Worm (Caenorhabditis elegans): ENCODE data around the gene C18E9.2.

C18E9.2 gene

DNA sequence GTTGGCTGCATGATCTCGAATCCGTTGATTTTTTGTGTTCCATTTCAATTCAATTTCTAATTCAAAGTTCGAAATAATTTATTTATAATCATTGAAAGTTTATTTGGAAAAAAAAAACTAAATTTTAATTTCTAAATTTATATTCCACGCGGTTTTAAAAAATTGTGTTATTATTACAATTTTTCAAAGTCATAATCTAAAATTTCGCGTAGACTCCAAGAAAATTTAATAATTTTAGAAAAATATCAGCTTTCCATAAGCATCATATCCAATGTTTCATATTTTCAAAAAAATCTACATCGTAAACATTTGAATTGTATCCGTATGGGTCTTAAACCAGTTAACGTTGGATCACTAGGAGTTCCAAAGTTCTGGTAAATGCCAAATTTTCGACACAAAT is 35.5 kb downstream of the C18E9.2 start, which contains the start of gene F44G4.5:
Gene F44G4.5 (minus strand): TSS at position 101 of the 400 bp plus-strand sequence.
- no peak for TF ChIP-seq tbx-37 (GFP tag; conservative IDR thresholded peaks at IDR 0.05)
- TF ChIP-seq aly-1 (tag; optimal IDR thresholded peaks at IDR 0.05) = no peak
- no peak for TF ChIP-seq scrt-1 (GFP tag; IDR thresholded peaks at IDR 0.05)
- TF ChIP-seq ets-7 (tag; optimal IDR thresholded peaks at IDR 0.05) = no peak
- no peak for TF ChIP-seq hnd-1 (tag; optimal IDR thresholded peaks at IDR 0.05)

DNA sequence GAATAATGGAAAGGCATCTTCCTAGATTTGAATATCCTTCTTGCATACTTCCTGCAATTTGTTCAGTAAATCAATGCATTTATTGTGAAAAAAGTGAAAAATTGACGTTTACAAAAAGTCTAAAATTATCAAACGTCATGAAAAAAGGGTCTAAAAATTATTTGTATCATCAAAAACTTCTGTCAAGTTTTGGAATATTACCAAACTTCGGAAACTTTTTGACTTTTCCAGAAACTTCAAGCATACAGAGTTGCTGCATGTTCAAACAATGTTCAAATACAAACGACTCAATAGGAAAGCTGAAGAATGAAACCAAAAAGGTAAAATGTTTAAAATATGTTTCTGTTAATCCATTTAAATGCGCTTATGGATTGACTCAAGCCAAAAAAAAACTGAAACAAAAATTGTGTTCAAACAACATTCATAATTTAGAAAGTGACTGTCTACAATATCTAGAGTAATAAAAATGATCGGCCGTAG is 37.0 kb downstream of the C18E9.2 start, which contains the start of gene F44G4.6:
Gene F44G4.6 (minus strand): TSS at position 51 of the 480 bp plus-strand sequence.
- TF ChIP-seq hmg-4 (GFP tag; optimal IDR thresholded peaks at IDR 0.05) = no peak
- TF ChIP-seq ets-7 (tag; optimal IDR thresholded peaks at IDR 0.05) = no peak

ce11 chrII:9005067-9005466 is 40.3 kb downstream of the C18E9.2 start, which contains the start of gene F44G4.7:
Gene F44G4.7, minus strand, starts transcription at chrII:9005167.
- no peak for TF ChIP-seq ceh-36 (tag; optimal IDR thresholded peaks at IDR 0.05)
- no peak for TF ChIP-seq tbx-37 (GFP tag; conservative IDR thresholded peaks at IDR 0.05)
- no peak for TF ChIP-seq ets-7 (tag; optimal IDR thresholded peaks at IDR 0.05)

- TF ChIP-seq sea-1 (GFP tag; conservative IDR thresholded peaks at IDR 0.05) = no peak
- TF ChIP-seq aly-1 (tag; optimal IDR thresholded peaks at IDR 0.05) = no peak
- TF ChIP-seq tbx-37 (GFP tag; conservative IDR thresholded peaks at IDR 0.05) = no peak
- TF ChIP-seq hmbx-1 (tag; optimal IDR thresholded peaks at IDR 0.05) = no peak
- no peak for TF ChIP-seq ceh-36 (tag; optimal IDR thresholded peaks at IDR 0.05)
- no peak for TF ChIP-seq hmg-4 (GFP tag; optimal IDR thresholded peaks at IDR 0.05)
- no peak for TF ChIP-seq flt-1 (GFP tag; IDR thresholded peaks at IDR 0.05)
- TF ChIP-seq pes-1 (GFP tag; IDR thresholded peaks at IDR 0.05) = no peak
- no peak for TF ChIP-seq scrt-1 (GFP tag; IDR thresholded peaks at IDR 0.05)
- no peak for TF ChIP-seq hnd-1 (tag; optimal IDR thresholded peaks at IDR 0.05)
- TF ChIP-seq F13C5.2 (tag; optimal IDR thresholded peaks at IDR 0.05) = no peak
These were observed 42.9 kb downstream of the C18E9.2 start for ce11 chrII:9007741-9008140.

DNA sequence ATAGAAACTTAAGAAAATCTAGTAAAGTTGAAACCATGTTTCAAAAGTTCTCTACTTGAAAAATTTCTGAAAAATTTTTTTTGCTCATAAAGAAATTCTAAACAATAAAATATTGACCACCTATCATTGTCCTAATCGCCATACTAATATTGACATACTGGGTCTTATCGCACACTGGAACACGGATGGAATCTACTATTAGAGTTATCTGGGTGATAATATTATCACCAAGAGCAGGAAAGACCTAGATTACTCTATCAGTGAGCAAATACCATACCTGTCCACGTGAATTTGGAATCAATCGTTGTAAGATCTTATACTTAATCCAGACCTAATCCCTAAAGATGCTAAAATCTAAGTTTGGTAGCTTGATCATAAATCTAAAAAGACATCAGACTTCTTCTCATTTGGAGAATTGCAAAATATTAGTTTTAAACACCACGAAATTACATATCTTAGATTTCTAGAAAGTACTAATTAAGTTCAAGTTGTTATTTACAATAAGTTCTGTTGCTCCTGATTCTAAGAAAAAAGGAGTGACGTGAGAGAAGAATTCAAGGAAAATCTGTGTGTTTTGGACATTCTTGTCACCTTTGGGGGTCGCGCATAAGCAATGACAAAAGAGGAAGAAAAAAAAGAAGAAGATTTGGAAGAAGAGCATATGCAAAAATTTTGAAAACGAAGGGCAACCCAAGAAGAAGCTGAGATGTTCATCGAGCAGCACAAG is 45.3 kb downstream of the C18E9.2 start:
- TF ChIP-seq B0310.2 (tag; optimal IDR thresholded peaks at IDR 0.05) = no peak
- no peak for TF ChIP-seq tbx-11 (GFP tag; IDR thresholded peaks at IDR 0.05)
- no peak for TF ChIP-seq ceh-36 (tag; optimal IDR thresholded peaks at IDR 0.05)
- TF ChIP-seq ama-1 (optimal IDR thresholded peaks at IDR 0.05) = no peak
- TF ChIP-seq F13C5.2 (tag; optimal IDR thresholded peaks at IDR 0.05) = no peak
- TF ChIP-seq tbx-37 (GFP tag; conservative IDR thresholded peaks at IDR 0.05) = no peak
- no peak for TF ChIP-seq hmbx-1 (tag; optimal IDR thresholded peaks at IDR 0.05)
- TF ChIP-seq flt-1 (GFP tag; IDR thresholded peaks at IDR 0.05) = no peak
- no peak for TF ChIP-seq hnd-1 (tag; optimal IDR thresholded peaks at IDR 0.05)
- TF ChIP-seq aly-1 (tag; optimal IDR thresholded peaks at IDR 0.05) = no peak
- TF ChIP-seq sea-1 (GFP tag; conservative IDR thresholded peaks at IDR 0.05) = no peak
- TF ChIP-seq scrt-1 (GFP tag; IDR thresholded peaks at IDR 0.05) = no peak
- TF ChIP-seq hmg-4 (GFP tag; optimal IDR thresholded peaks at IDR 0.05) = no peak
- TF ChIP-seq tra-4 (tag; optimal IDR thresholded peaks at IDR 0.05) = no peak
- no peak for TF ChIP-seq ets-7 (tag; optimal IDR thresholded peaks at IDR 0.05)
- TF ChIP-seq pes-1 (GFP tag; IDR thresholded peaks at IDR 0.05) = no peak
- no peak for TF ChIP-seq ceh-13 (GFP tag; optimal IDR thresholded peaks at IDR 0.05)

- TF ChIP-seq F13C5.2 (tag; optimal IDR thresholded peaks at IDR 0.05) (no peak), pes-1 (GFP tag; IDR thresholded peaks at IDR 0.05) (no peak), hmg-4 (GFP tag; optimal IDR thresholded peaks at IDR 0.05) (no peak), tbx-37 (GFP tag; conservative IDR thresholded peaks at IDR 0.05) (no peak), ets-7 (tag; optimal IDR thresholded peaks at IDR 0.05) (no peak), flt-1 (GFP tag; IDR thresholded peaks at IDR 0.05) (no peak), sea-1 (GFP tag; conservative IDR thresholded peaks at IDR 0.05) (no peak), hmbx-1 (tag; optimal IDR thresholded peaks at IDR 0.05) (no peak), tra-4 (tag; optimal IDR thresholded peaks at IDR 0.05) (no peak), ama-1 (optimal IDR thresholded peaks at IDR 0.05) (no peak), B0310.2 (tag; optimal IDR thresholded peaks at IDR 0.05) (no peak), ceh-13 (GFP tag; optimal IDR thresholded peaks at IDR 0.05) (no peak), ceh-36 (tag; optimal IDR thresholded peaks at IDR 0.05) (no peak), tbx-11 (GFP tag; IDR thresholded peaks at IDR 0.05) (no peak), scrt-1 (GFP tag; IDR thresholded peaks at IDR 0.05) (no peak), hnd-1 (tag; optimal IDR thresholded peaks at IDR 0.05) (no peak), aly-1 (tag; optimal IDR thresholded peaks at IDR 0.05) (no peak)
These were observed 45.9 kb downstream of the C18E9.2 start for ce11 chrII:9010708-9011107.

DNA sequence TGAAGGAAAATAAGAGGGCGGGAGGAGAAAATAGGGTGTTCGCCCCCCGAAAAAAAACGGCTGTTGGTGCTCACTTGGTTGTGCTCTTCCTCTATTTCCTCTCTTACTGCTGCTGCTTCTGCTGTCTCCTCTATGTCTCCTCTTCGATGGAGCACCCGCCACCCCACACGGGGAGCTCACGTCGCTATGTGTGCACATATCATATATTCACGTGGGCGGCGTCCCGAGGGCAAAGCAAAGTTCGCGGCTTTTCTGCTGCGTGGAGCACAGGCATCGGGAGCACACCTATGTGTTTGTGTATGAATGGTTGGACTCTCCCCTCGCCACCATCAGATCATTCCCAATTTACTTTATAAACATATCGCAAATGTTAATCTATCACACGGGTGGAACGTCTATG is 48.5 kb downstream of the C18E9.2 start:
- TF ChIP-seq flt-1 (GFP tag; IDR thresholded peaks at IDR 0.05) = no peak
- peak; percentile 12 for TF ChIP-seq hmg-4 (GFP tag; optimal IDR thresholded peaks at IDR 0.05)

- TF ChIP-seq sea-1 (GFP tag; conservative IDR thresholded peaks at IDR 0.05) (no peak), B0310.2 (tag; optimal IDR thresholded peaks at IDR 0.05) (no peak), ceh-36 (tag; optimal IDR thresholded peaks at IDR 0.05) (no peak), tra-4 (tag; optimal IDR thresholded peaks at IDR 0.05) (no peak), flt-1 (GFP tag; IDR thresholded peaks at IDR 0.05) (no peak), F13C5.2 (tag; optimal IDR thresholded peaks at IDR 0.05) (no peak), ama-1 (optimal IDR thresholded peaks at IDR 0.05) (no peak), aly-1 (tag; optimal IDR thresholded peaks at IDR 0.05) (no peak), hmbx-1 (tag; optimal IDR thresholded peaks at IDR 0.05) (no peak), scrt-1 (GFP tag; IDR thresholded peaks at IDR 0.05) (no peak), tbx-11 (GFP tag; IDR thresholded peaks at IDR 0.05) (no peak), tbx-37 (GFP tag; conservative IDR thresholded peaks at IDR 0.05) (no peak), ceh-13 (GFP tag; optimal IDR thresholded peaks at IDR 0.05) (no peak), hmg-4 (GFP tag; optimal IDR thresholded peaks at IDR 0.05) (no peak), pes-1 (GFP tag; IDR thresholded peaks at IDR 0.05) (no peak), hnd-1 (tag; optimal IDR thresholded peaks at IDR 0.05) (no peak), ets-7 (tag; optimal IDR thresholded peaks at IDR 0.05) (no peak)
These were observed 49.4 kb downstream of the C18E9.2 start for ce11 chrII:9014188-9014587.
